Worm (Caenorhabditis elegans) whole organism, early embryonic: ENCODE data around the gene H03A11.2.

Experiments used
- B0310.2 ChIP-seq: sonication (generic microtip); optimal IDR thresholded peaks from 2 replicates; lab custom pipeline; 2016; ENCODE audit warnings: mild to moderate bottlenecking, missing genetic modification characterization, missing compliant biosample characterization
- F13C5.2 ChIP-seq: sonication (generic microtip); optimal IDR thresholded peaks from 2 replicates; lab custom pipeline; 2017; ENCODE audit warnings: mild to moderate bottlenecking, missing genetic modification characterization, inconsistent platforms, missing compliant biosample characterization
- aly-1 ChIP-seq: sonication (generic microtip); optimal IDR thresholded peaks from 2 replicates; lab custom pipeline; 2016; ENCODE audit warnings: missing genetic modification characterization, missing compliant biosample characterization
- ama-1 ChIP-seq: fragments of 150-350 bp; optimal IDR thresholded peaks from 2 replicates; lab custom pipeline; 2014
- ceh-13 ChIP-seq: fragments of 200-800 bp; sonication (Bioruptor generic); optimal IDR thresholded peaks from 2 replicates; lab custom pipeline; 2018; ENCODE audit warnings: mild to moderate bottlenecking, missing genetic modification characterization, missing compliant biosample characterization
- ceh-36 ChIP-seq: sonication (generic microtip); optimal IDR thresholded peaks from 2 replicates; lab custom pipeline; 2016; ENCODE audit warnings: missing genetic modification characterization, inconsistent platforms, missing compliant biosample characterization
- ets-7 ChIP-seq: sonication (generic microtip); optimal IDR thresholded peaks from 2 replicates; lab custom pipeline; 2016; ENCODE audit warnings: missing genotype, missing genetic modification characterization, missing compliant biosample characterization
- flt-1 ChIP-seq: fragments of 200-800 bp; sonication (Bioruptor generic); IDR thresholded peaks from 2 replicates; pipeline ENCODE4 v1.3.6; 2022; ENCODE audit warnings: missing genetic modification characterization, missing compliant biosample characterization
- hmbx-1 ChIP-seq: sonication (generic microtip); optimal IDR thresholded peaks from 2 replicates; lab custom pipeline; 2016; ENCODE audit warnings: mild to moderate bottlenecking, missing genetic modification characterization, missing compliant biosample characterization
- hmg-4 ChIP-seq: fragments of 200-800 bp; sonication (Bioruptor generic); optimal IDR thresholded peaks from 2 replicates; lab custom pipeline; 2018; ENCODE audit warnings: mild to moderate bottlenecking, missing genetic modification characterization, missing compliant biosample characterization
- hnd-1 ChIP-seq: sonication (generic microtip); optimal IDR thresholded peaks from 2 replicates; lab custom pipeline; 2016; ENCODE audit warnings: missing genetic modification characterization, missing compliant biosample characterization
- pes-1 ChIP-seq: fragments of 200-800 bp; sonication (Bioruptor generic); IDR thresholded peaks from 2 replicates; pipeline ENCODE4 v1.3.6; 2022; ENCODE audit warnings: missing genetic modification reagents, missing genetic modification characterization, missing compliant biosample characterization
- scrt-1 ChIP-seq: fragments of 200-800 bp; sonication (Bioruptor generic); IDR thresholded peaks from 2 replicates; pipeline ENCODE4 v1.3.6; 2022; ENCODE audit warnings: missing genetic modification characterization, missing compliant biosample characterization
- sea-1 ChIP-seq: fragments of 200-800 bp; sonication (Bioruptor generic); conservative IDR thresholded peaks from 2 replicates; pipeline ENCODE4 v1.3.6; 2022; ENCODE audit warnings: missing genetic modification characterization, missing compliant biosample characterization
- tbx-11 ChIP-seq: fragments of 200-800 bp; sonication (Bioruptor generic); IDR thresholded peaks from 2 replicates; pipeline ENCODE4 v1.3.6; 2022; ENCODE audit warnings: missing genetic modification characterization, missing compliant biosample characterization
- tbx-37 ChIP-seq: fragments of 200-800 bp; sonication (Bioruptor generic); conservative IDR thresholded peaks from 2 replicates; pipeline ENCODE4 v1.3.6; 2022; ENCODE audit warnings: missing genetic modification reagents, missing genetic modification characterization, missing compliant biosample characterization
- tra-4 ChIP-seq: sonication (generic microtip); optimal IDR thresholded peaks from 2 replicates; lab custom pipeline; 2017; ENCODE audit warnings: missing genetic modification characterization, missing compliant biosample characterization

The H03A11.2 gene

ce11 chrX:15230394-15230968 is at the start of gene H03A11.2:
Gene H03A11.2 (minus strand): TSS chrX:15230645.
- TF ChIP-seq sea-1, result no peak
- TF ChIP-seq ets-7 (tag; lab: Kevin White, UChicago), result no peak
- TF ChIP-seq hnd-1 (tag; lab: Kevin White, UChicago), result no peak
- no peak for TF ChIP-seq ama-1 (lab: Kevin White, UChicago)
- TF ChIP-seq ceh-36 (tag; lab: Kevin White, UChicago), result no peak
- TF ChIP-seq hmbx-1 (tag; lab: Kevin White, UChicago), result no peak
- TF ChIP-seq B0310.2, result no peak
- TF ChIP-seq F13C5.2 (tag; lab: Kevin White, UChicago), result no peak
- TF ChIP-seq pes-1 (GFP tag; lab: Robert Waterston, UW), result no peak
- no peak for TF ChIP-seq ceh-13 (GFP tag; lab: Kevin White, UChicago)
- TF ChIP-seq tra-4 (tag; lab: Kevin White, UChicago), result no peak
- TF ChIP-seq flt-1, result no peak
- no peak for TF ChIP-seq aly-1
- TF ChIP-seq scrt-1 (GFP tag; lab: Robert Waterston, UW), result no peak
- TF ChIP-seq hmg-4 (GFP tag; lab: Kevin White, UChicago), result no peak
- no peak for TF ChIP-seq tbx-37 (GFP tag; lab: Robert Waterston, UW)
- TF ChIP-seq tbx-11 (GFP tag; lab: Robert Waterston, UW), result no peak

ce11 chrX:15279301-15279700 is 48.9 kb upstream of the H03A11.2 start:
- TF ChIP-seq tbx-37 (GFP tag; lab: Robert Waterston, UW), result no peak
- peak; percentile 47 for TF ChIP-seq hmg-4 (GFP tag; lab: Kevin White, UChicago)
- TF ChIP-seq F13C5.2 (tag; lab: Kevin White, UChicago), result no peak
- TF ChIP-seq pes-1 (GFP tag; lab: Robert Waterston, UW), result no peak
- TF ChIP-seq tra-4 (tag; lab: Kevin White, UChicago), result no peak
- TF ChIP-seq sea-1, result no peak
- TF ChIP-seq ama-1 (lab: Kevin White, UChicago), result no peak
- TF ChIP-seq ceh-36 (tag; lab: Kevin White, UChicago), result peak; percentile 4
- TF ChIP-seq flt-1, result no peak
- TF ChIP-seq ceh-13 (GFP tag; lab: Kevin White, UChicago), result no peak
- TF ChIP-seq hmbx-1 (tag; lab: Kevin White, UChicago), result no peak

ce11 chrX:15278593-15278992 is 48.1 kb upstream of the H03A11.2 start:
- TF ChIP-seq scrt-1 (GFP tag; lab: Robert Waterston, UW) (no peak), aly-1 (no peak), sea-1 (no peak), tbx-37 (GFP tag; lab: Robert Waterston, UW) (no peak), hmg-4 (GFP tag; lab: Kevin White, UChicago) (no peak), pes-1 (GFP tag; lab: Robert Waterston, UW) (no peak), flt-1 (no peak), hnd-1 (tag; lab: Kevin White, UChicago) (no peak), ets-7 (tag; lab: Kevin White, UChicago) (no peak), hmbx-1 (tag; lab: Kevin White, UChicago) (no peak), F13C5.2 (tag; lab: Kevin White, UChicago) (no peak), tra-4 (tag; lab: Kevin White, UChicago) (no peak), ceh-36 (tag; lab: Kevin White, UChicago) (no peak)

ce11 chrX:15277714-15278187 is 47.3 kb upstream of the H03A11.2 start, which contains the start of gene kin-20:
Gene kin-20 (minus strand): TSS chrX:15277764.
- no peak for TF ChIP-seq tbx-11 (GFP tag; lab: Robert Waterston, UW)
- TF ChIP-seq tbx-37 (GFP tag; lab: Robert Waterston, UW), result 0 out of 2 replicates have a peak, but pooled peaks have one; percentile 18
- TF ChIP-seq hmg-4 (GFP tag; lab: Kevin White, UChicago), result peak; percentile 76

- TF ChIP-seq tbx-37 (GFP tag; lab: Robert Waterston, UW), result no peak
- TF ChIP-seq ama-1 (lab: Kevin White, UChicago), result no peak
- no peak for TF ChIP-seq tbx-11 (GFP tag; lab: Robert Waterston, UW)
- TF ChIP-seq flt-1, result no peak
- no peak for TF ChIP-seq sea-1
- TF ChIP-seq hmg-4 (GFP tag; lab: Kevin White, UChicago), result no peak
- no peak for TF ChIP-seq pes-1 (GFP tag; lab: Robert Waterston, UW)
- no peak for TF ChIP-seq scrt-1 (GFP tag; lab: Robert Waterston, UW)
- TF ChIP-seq ceh-36 (tag; lab: Kevin White, UChicago), result no peak
- no peak for TF ChIP-seq ceh-13 (GFP tag; lab: Kevin White, UChicago)
- TF ChIP-seq B0310.2, result no peak
- no peak for TF ChIP-seq hnd-1 (tag; lab: Kevin White, UChicago)
- TF ChIP-seq aly-1, result no peak
- no peak for TF ChIP-seq F13C5.2 (tag; lab: Kevin White, UChicago)
- TF ChIP-seq hmbx-1 (tag; lab: Kevin White, UChicago), result no peak
Measured at ce11 chrX:15276774-15277173, 46.3 kb upstream of the H03A11.2 start.

ce11 chrX:15276241-15276640 is 45.8 kb upstream of the H03A11.2 start:
- no peak for TF ChIP-seq ceh-36 (tag; lab: Kevin White, UChicago)
- TF ChIP-seq tbx-37 (GFP tag; lab: Robert Waterston, UW), result no peak
- TF ChIP-seq ceh-13 (GFP tag; lab: Kevin White, UChicago), result no peak
- TF ChIP-seq sea-1, result no peak
- TF ChIP-seq hmg-4 (GFP tag; lab: Kevin White, UChicago), result no peak
- TF ChIP-seq aly-1, result no peak
- TF ChIP-seq tbx-11 (GFP tag; lab: Robert Waterston, UW), result no peak
- TF ChIP-seq B0310.2, result no peak
- TF ChIP-seq F13C5.2 (tag; lab: Kevin White, UChicago), result no peak
